Worm (Caenorhabditis elegans): Measurements from ENCODE around the gene nduf-11.

DNA sequence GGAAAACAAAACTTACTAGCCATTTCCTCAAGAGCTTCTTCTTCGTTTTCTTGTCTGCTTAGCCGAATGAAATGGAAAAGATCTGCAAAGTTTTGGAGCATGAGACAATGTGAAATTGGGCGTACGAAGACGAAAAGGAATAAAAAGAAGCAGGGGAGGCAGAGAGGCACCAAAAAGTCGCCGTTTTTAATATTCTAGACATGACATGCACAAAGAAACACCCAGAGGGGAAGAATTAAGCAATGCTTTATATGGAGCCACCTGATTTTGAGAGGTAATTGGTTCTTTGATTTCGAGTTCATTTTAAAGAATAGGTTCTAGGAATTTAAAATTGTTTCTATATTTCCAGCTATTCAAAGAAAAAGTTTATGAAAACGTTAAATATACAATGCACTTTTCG, 31.3 kb downstream of the nduf-11 start, which contains the start of gene T24F1.4:
- TF ChIP-seq ceh-36 (tag; optimal IDR thresholded peaks at IDR 0.05), result no peak
- no peak for TF ChIP-seq ama-1 (optimal IDR thresholded peaks at IDR 0.05)
- no peak for TF ChIP-seq ets-7 (tag; optimal IDR thresholded peaks at IDR 0.05)
- no peak for TF ChIP-seq flt-1 (GFP tag; IDR thresholded peaks at IDR 0.05)
- no peak for TF ChIP-seq tbx-11 (GFP tag; IDR thresholded peaks at IDR 0.05)
- no peak for TF ChIP-seq sea-1 (GFP tag; conservative IDR thresholded peaks at IDR 0.05)
- TF ChIP-seq B0310.2 (tag; optimal IDR thresholded peaks at IDR 0.05), result no peak
- no peak for TF ChIP-seq pes-1 (GFP tag; IDR thresholded peaks at IDR 0.05)
- no peak for TF ChIP-seq hmg-4 (GFP tag; optimal IDR thresholded peaks at IDR 0.05)
- no peak for TF ChIP-seq tra-4 (tag; optimal IDR thresholded peaks at IDR 0.05)
- TF ChIP-seq F13C5.2 (tag; optimal IDR thresholded peaks at IDR 0.05), result no peak
- TF ChIP-seq hnd-1 (tag; optimal IDR thresholded peaks at IDR 0.05), result no peak
- no peak for TF ChIP-seq scrt-1 (GFP tag; IDR thresholded peaks at IDR 0.05)
- no peak for TF ChIP-seq hmbx-1 (tag; optimal IDR thresholded peaks at IDR 0.05)
